Fruit fly (Drosophila melanogaster) whole organism, wandering third instar larva: Measurements from ENCODE around the gene CG34134.

Source experiments
- Abd-B ChIP-seq: fragments of >200 bp; optimal IDR thresholded peaks from 2 replicates; lab custom pipeline; 2017; ENCODE audit warnings: missing biosample characterization, missing genetic modification characterization
- CG32264 ChIP-seq: fragments of 200-800 bp; sonication (Bioruptor generic); optimal IDR thresholded peaks from 2 replicates; lab custom pipeline; 2016; ENCODE audit warnings: missing biosample characterization, missing genetic modification characterization
- CG9705 ChIP-seq: fragments of 200-800 bp; sonication (Bioruptor generic); optimal IDR thresholded peaks from 2 replicates; lab custom pipeline; 2018; ENCODE audit warnings: missing biosample characterization, mild to moderate bottlenecking, missing genetic modification characterization
- CrebA ChIP-seq: fragments of 200-800 bp; sonication (Bioruptor generic); optimal IDR thresholded peaks from 2 replicates; lab custom pipeline; 2016; ENCODE audit warnings: missing biosample characterization, mild to moderate bottlenecking, missing genetic modification characterization, borderline replicate concordance
- Dfd ChIP-seq: fragments of >200 bp; optimal IDR thresholded peaks from 2 replicates; lab custom pipeline; 2017; ENCODE audit warnings: missing biosample characterization, missing genetic modification characterization
- Dif ChIP-seq: fragments of 200-275, 200-300 bp; sonication (Bioruptor generic); optimal IDR thresholded peaks from 2 replicates; lab custom pipeline; 2018; ENCODE audit warnings: missing biosample characterization, missing genetic modification characterization; ENCODE audit not compliant: partially characterized antibody
- GATAd ChIP-seq: sonication (Bioruptor generic); optimal IDR thresholded peaks from 2 replicates; lab custom pipeline; 2016; ENCODE audit warnings: missing biosample characterization, missing genetic modification characterization
- HLH106 ChIP-seq: fragments of 200-800 bp; optimal IDR thresholded peaks from 3 replicates; lab custom pipeline; 2019; ENCODE audit warnings: missing biosample characterization, mild to moderate bottlenecking, missing genetic modification characterization, moderate library complexity
- Hnf4 ChIP-seq: fragments of 200-800 bp; sonication (Bioruptor generic); optimal IDR thresholded peaks from 2 replicates; lab custom pipeline; 2016; ENCODE audit warnings: missing biosample characterization, mild to moderate bottlenecking, missing genetic modification characterization
- Hr78 ChIP-seq: fragments of >200 bp; optimal IDR thresholded peaks from 2 replicates; lab custom pipeline; 2017; ENCODE audit warnings: missing biosample characterization, missing genetic modification characterization
- Hr83 ChIP-seq: fragments of 200-300 bp; sonication (Bioruptor generic); optimal IDR thresholded peaks from 2 replicates; lab custom pipeline; 2016; ENCODE audit warnings: missing biosample characterization, mild to moderate bottlenecking, missing genetic modification characterization, moderate library complexity; ENCODE audit not compliant: poor library complexity, severe bottlenecking
- Jra ChIP-seq: sonication (Bioruptor generic); optimal IDR thresholded peaks from 2 replicates; lab custom pipeline; 2016; ENCODE audit warnings: missing biosample characterization, missing genetic modification characterization
- Mio ChIP-seq: sonication (Bioruptor generic); optimal IDR thresholded peaks from 2 replicates; lab custom pipeline; 2016; ENCODE audit warnings: missing biosample characterization, missing genetic modification characterization
- Myc ChIP-seq: fragments of >200 bp; optimal IDR thresholded peaks from 2 replicates; lab custom pipeline; 2017
- N ChIP-seq: fragments of >200 bp; optimal IDR thresholded peaks from 2 replicates; lab custom pipeline; 2018; ENCODE audit warnings: missing biosample characterization, missing external identifiers, missing genetic modification characterization
- OdsH ChIP-seq: fragments of 200-800 bp; sonication (Bioruptor generic); optimal IDR thresholded peaks from 2 replicates; lab custom pipeline; 2016; ENCODE audit warnings: missing biosample characterization, mild to moderate bottlenecking, missing genetic modification characterization
- Rel ChIP-seq, 2 experiments: fragments of 200-800 bp; sonication (Bioruptor generic) in 1 of 2; optimal IDR thresholded peaks; 2 replicates in 1 of 2; 3 replicates in 1 of 2; lab custom pipeline; 2016 to 2019; ENCODE audit warnings: mild to moderate bottlenecking in 2 of 2, missing biosample characterization in 2 of 2, missing genetic modification characterization in 2 of 2, moderate library complexity in 1 of 2
- Sp1 ChIP-seq: fragments of 200-800 bp; sonication (Bioruptor generic); optimal IDR thresholded peaks from 3 replicates; lab custom pipeline; 2019; ENCODE audit warnings: missing biosample characterization, mild to moderate bottlenecking, missing genetic modification characterization, moderate library complexity
- Vsx2 ChIP-seq: fragments of 200-300, 225-300 bp; sonication (Bioruptor generic); optimal IDR thresholded peaks from 2 replicates; lab custom pipeline; 2018; ENCODE audit warnings: missing biosample characterization, missing genetic modification characterization; ENCODE audit not compliant: partially characterized antibody
- br ChIP-seq: fragments of 200-800 bp; sonication (Bioruptor generic); optimal IDR thresholded peaks from 2 replicates; lab custom pipeline; 2016; ENCODE audit warnings: missing biosample characterization, missing genetic modification characterization
- brk ChIP-seq: fragments of 200-800 bp; sonication (Bioruptor generic); optimal IDR thresholded peaks from 2 replicates; lab custom pipeline; 2016; ENCODE audit warnings: missing biosample characterization, mild to moderate bottlenecking, missing genetic modification characterization
- dl ChIP-seq, 2 experiments: fragments of 175-275, 200-275 bp in 1 of 2; fragments of 200-275 bp in 1 of 2; sonication (Bioruptor generic); optimal IDR thresholded peaks; lab custom pipeline; 2018; ENCODE audit warnings: mild to moderate bottlenecking in 2 of 2, missing biosample characterization in 2 of 2, missing genetic modification characterization in 2 of 2, moderate library complexity in 2 of 2; ENCODE audit not compliant: partially characterized antibody in 2 of 2, insufficient read depth in 1 of 2
- dmrt93B ChIP-seq: fragments of 200-800 bp; sonication (Bioruptor generic); optimal IDR thresholded peaks from 2 replicates; lab custom pipeline; 2018; ENCODE audit warnings: missing biosample characterization, mild to moderate bottlenecking, missing genetic modification characterization
- dsf ChIP-seq: sonication (Bioruptor generic); optimal IDR thresholded peaks from 2 replicates; lab custom pipeline; 2016; ENCODE audit warnings: missing biosample characterization, missing genetic modification characterization, borderline replicate concordance
- ey ChIP-seq: fragments of 200-800 bp; sonication (Bioruptor generic); optimal IDR thresholded peaks from 2 replicates; lab custom pipeline; 2016; ENCODE audit warnings: missing biosample characterization, missing genetic modification characterization
- foxo ChIP-seq, 2 experiments: fragments of 200-800 bp; sonication (Bioruptor generic); optimal IDR thresholded peaks; 2 replicates in 1 of 2; 3 replicates in 1 of 2; lab custom pipeline; 2016 to 2017; ENCODE audit warnings: missing biosample characterization in 2 of 2, missing genetic modification characterization in 2 of 2
- fru ChIP-seq: fragments of 200-800 bp; sonication (Bioruptor generic); optimal IDR thresholded peaks from 3 replicates; lab custom pipeline; 2016; ENCODE audit warnings: missing biosample characterization, mild to moderate bottlenecking, missing genetic modification characterization
- h ChIP-seq: fragments of 200-800 bp; sonication (Bioruptor generic); optimal IDR thresholded peaks from 3 replicates; lab custom pipeline; 2016; ENCODE audit warnings: missing biosample characterization, mild to moderate bottlenecking, missing genetic modification characterization
- jim ChIP-seq: fragments of 175-275, 200-325 bp; sonication (Bioruptor generic); optimal IDR thresholded peaks from 2 replicates; lab custom pipeline; 2016; ENCODE audit warnings: missing biosample characterization, mild to moderate bottlenecking, missing genetic modification characterization
- lola ChIP-seq: fragments of >200 bp; optimal IDR thresholded peaks from 2 replicates; lab custom pipeline; 2017; ENCODE audit warnings: missing biosample characterization, missing genetic modification characterization
- pan ChIP-seq: fragments of >200 bp; optimal IDR thresholded peaks from 2 replicates; lab custom pipeline; 2017
- psq ChIP-seq: fragments of 200-800 bp; sonication (Bioruptor generic); optimal IDR thresholded peaks from 3 replicates; lab custom pipeline; 2017; ENCODE audit warnings: missing biosample characterization, mild to moderate bottlenecking, missing genetic modification characterization, moderate library complexity
- rgr ChIP-seq: fragments of 200-800 bp; sonication (Bioruptor generic); optimal IDR thresholded peaks from 3 replicates; lab custom pipeline; 2016; ENCODE audit warnings: missing biosample characterization, mild to moderate bottlenecking, missing genetic modification characterization
- sage ChIP-seq: fragments of 200-800 bp; sonication (Bioruptor generic); optimal IDR thresholded peaks from 2 replicates; lab custom pipeline; 2016; ENCODE audit warnings: missing biosample characterization, mild to moderate bottlenecking, missing genetic modification characterization
- sv ChIP-seq: fragments of 200-800 bp; sonication (Bioruptor generic); optimal IDR thresholded peaks from 3 replicates; lab custom pipeline; 2016; ENCODE audit warnings: missing biosample characterization, missing genetic modification characterization
- tai ChIP-seq: sonication (Bioruptor generic); optimal IDR thresholded peaks from 2 replicates; lab custom pipeline; 2016; ENCODE audit warnings: missing biosample characterization, missing genetic modification characterization
- usp ChIP-seq: fragments of >200 bp; optimal IDR thresholded peaks from 2 replicates; lab custom pipeline; 2017; ENCODE audit warnings: missing biosample characterization, missing genetic modification characterization
- woc ChIP-seq: sonication (Bioruptor generic); optimal IDR thresholded peaks from 2 replicates; lab custom pipeline; 2016; ENCODE audit warnings: missing biosample characterization, mild to moderate bottlenecking, missing genetic modification characterization

The CG34134 gene

dm6 chr2L:8209362-8209761 lies 18.8 kb upstream of the CG34134 start:
- no peak for TF ChIP-seq Dif (GFP tag; lab: Kevin White, UChicago)
- no peak for TF ChIP-seq brk (GFP tag; lab: Kevin White, UChicago)
- TF ChIP-seq Dfd (GFP tag; lab: Kevin White, UChicago), result no peak
- no peak for TF ChIP-seq OdsH (GFP tag; lab: Kevin White, UChicago)
- no peak for TF ChIP-seq dsf (GFP tag; lab: Kevin White, UChicago)
- no peak for TF ChIP-seq Myc (lab: Kevin White, UChicago)
- TF ChIP-seq dmrt93B (GFP tag; lab: Kevin White, UChicago), result no peak
- TF ChIP-seq fru, result no peak
- TF ChIP-seq h (GFP tag; lab: Kevin White, UChicago), result no peak
- no peak for TF ChIP-seq Sp1 (GFP tag; lab: Kevin White, UChicago)
- no peak for TF ChIP-seq dl (GFP tag; optimal IDR thresholded peaks at IDR 0.05; lab: Kevin White, UChicago; ENCODE audit: insufficient read depth in 1 of 2, partially characterized antibody in 2 of 2)
- TF ChIP-seq Hr78, result no peak
- TF ChIP-seq N (GFP tag; lab: Kevin White, UChicago), result no peak
- no peak for TF ChIP-seq sv
- TF ChIP-seq HLH106 (tag; lab: Kevin White, UChicago), result no peak
- TF ChIP-seq Rel (GFP tag; optimal IDR thresholded peaks at IDR 0.05; lab: Kevin White, UChicago), result no peak
- TF ChIP-seq Rel (tag; optimal IDR thresholded peaks at IDR 0.05; lab: Kevin White, UChicago), result no peak
- no peak for TF ChIP-seq GATAd
- TF ChIP-seq CG9705 (GFP tag; lab: Kevin White, UChicago), result no peak
- no peak for TF ChIP-seq Hr83 (GFP tag; lab: Kevin White, UChicago)

dm6 chr2L:8205871-8206270 lies 15.3 kb upstream of the CG34134 start, which contains the start of gene CG8419:
Gene CG8419 (plus strand): TSS chr2L:8206171.
- TF ChIP-seq lola (GFP tag; lab: Kevin White, UChicago) (no peak), Rel (GFP tag; optimal IDR thresholded peaks at IDR 0.05; lab: Kevin White, UChicago) (no peak), Rel (tag; optimal IDR thresholded peaks at IDR 0.05; lab: Kevin White, UChicago) (no peak), Mio (GFP tag; lab: Kevin White, UChicago) (no peak), HLH106 (tag; lab: Kevin White, UChicago) (no peak), rgr (GFP tag; lab: Kevin White, UChicago) (no peak)

- TF ChIP-seq Dfd (GFP tag; lab: Kevin White, UChicago), result no peak
- TF ChIP-seq lola (GFP tag; lab: Kevin White, UChicago), result no peak
- peak; percentile 99 for TF ChIP-seq psq
- TF ChIP-seq ey, result peak; percentile 90
- peak; percentile 98 for TF ChIP-seq CG32264
- peak; percentile 92 for TF ChIP-seq dmrt93B (GFP tag; lab: Kevin White, UChicago)
- TF ChIP-seq Mio (GFP tag; lab: Kevin White, UChicago), result peak; percentile 47
- peak; percentile 90 for TF ChIP-seq rgr (GFP tag; lab: Kevin White, UChicago)
- peak; percentile 57 for TF ChIP-seq Hr83 (GFP tag; lab: Kevin White, UChicago)
- TF ChIP-seq dl (GFP tag; optimal IDR thresholded peaks at IDR 0.05; lab: Kevin White, UChicago; ENCODE audit: insufficient read depth in 1 of 2, partially characterized antibody in 2 of 2), result peak; percentile 8 to 60
- peak; percentile 63 for TF ChIP-seq dsf (GFP tag; lab: Kevin White, UChicago)
- no peak for TF ChIP-seq GATAd
- peak; percentile 100 for TF ChIP-seq h (GFP tag; lab: Kevin White, UChicago)
- no peak for TF ChIP-seq Hr78
- peak; percentile 97 to 100 for TF ChIP-seq foxo (GFP tag; optimal IDR thresholded peaks at IDR 0.05; lab: Kevin White, UChicago)
- no peak for TF ChIP-seq N (GFP tag; lab: Kevin White, UChicago)
- no peak for TF ChIP-seq Myc (lab: Kevin White, UChicago)
- peak; percentile 89 for TF ChIP-seq pan
- no peak for TF ChIP-seq tai (GFP tag; lab: Kevin White, UChicago)
- peak; percentile 66 for TF ChIP-seq Dif (GFP tag; lab: Kevin White, UChicago)
- no peak for TF ChIP-seq usp (GFP tag; lab: Kevin White, UChicago)
- peak; percentile 91 for TF ChIP-seq br (GFP tag; lab: Kevin White, UChicago)
- TF ChIP-seq CG9705 (GFP tag; lab: Kevin White, UChicago), result peak; percentile 80
- no peak for TF ChIP-seq Vsx2
- peak; percentile 99 for TF ChIP-seq woc (GFP tag; lab: Kevin White, UChicago)
- peak; percentile 99 for TF ChIP-seq brk (GFP tag; lab: Kevin White, UChicago)
- peak; percentile 96 for TF ChIP-seq HLH106 (tag; lab: Kevin White, UChicago)
- TF ChIP-seq Hnf4, result peak; percentile 91
- TF ChIP-seq fru, result peak; percentile 98
- peak; percentile 99 for TF ChIP-seq Rel (GFP tag; optimal IDR thresholded peaks at IDR 0.05; lab: Kevin White, UChicago)
- peak; percentile 91 for TF ChIP-seq Rel (tag; optimal IDR thresholded peaks at IDR 0.05; lab: Kevin White, UChicago)
- peak; percentile 97 for TF ChIP-seq Sp1 (GFP tag; lab: Kevin White, UChicago)
- TF ChIP-seq jim, result no peak
- peak; percentile 98 for TF ChIP-seq OdsH (GFP tag; lab: Kevin White, UChicago)
- TF ChIP-seq sage (GFP tag; lab: Kevin White, UChicago), result peak; percentile 99
- TF ChIP-seq Abd-B (GFP tag; lab: Kevin White, UChicago), result no peak
- TF ChIP-seq Jra (GFP tag; lab: Kevin White, UChicago), result peak; percentile 74
- TF ChIP-seq CrebA (GFP tag; lab: Kevin White, UChicago), result no peak
- TF ChIP-seq sv, result peak; percentile 94
These were observed 14.5 kb upstream of the CG34134 start, which contains the start of gene SLC5A11 for dm6 chr2L:8204996-8205567. Gene SLC5A11 (minus strand): TSS chr2L:8205132.
